Fruit fly (Drosophila melanogaster) whole organism, embryonic: ENCODE results near the gene CG43249.

Source experiments
- CG14014 ChIP-seq: fragments of 200-800 bp; sonication (Bioruptor generic); IDR thresholded peaks from 2 replicates; pipeline ENCODE4 v1.3.6; 2022; ENCODE audit warnings: missing biosample characterization, missing genetic modification characterization
- CG16779 ChIP-seq: fragments of 200-800 bp; sonication (Bioruptor generic); IDR thresholded peaks from 2 replicates; pipeline ENCODE4 v1.3.6; 2022; ENCODE audit warnings: missing biosample characterization, missing genetic modification characterization
- CG3407 ChIP-seq: fragments of 200-800 bp; sonication (Bioruptor generic); optimal IDR thresholded peaks from 2 replicates; lab custom pipeline; 2018; ENCODE audit warnings: missing biosample characterization, mild to moderate bottlenecking, missing genetic modification characterization
- dati ChIP-seq: fragments of 200-800 bp; sonication (Bioruptor generic); IDR thresholded peaks from 2 replicates; pipeline ENCODE4 v1.3.6; 2022; ENCODE audit warnings: missing biosample characterization, missing genetic modification characterization
- zen2 ChIP-seq: fragments of 200-800 bp; sonication (Bioruptor generic); IDR thresholded peaks from 3 replicates; pipeline ENCODE4 v1.3.6; 2022; ENCODE audit warnings: missing biosample characterization, missing genetic modification characterization; ENCODE audit not compliant: partially characterized antibody

DNA sequence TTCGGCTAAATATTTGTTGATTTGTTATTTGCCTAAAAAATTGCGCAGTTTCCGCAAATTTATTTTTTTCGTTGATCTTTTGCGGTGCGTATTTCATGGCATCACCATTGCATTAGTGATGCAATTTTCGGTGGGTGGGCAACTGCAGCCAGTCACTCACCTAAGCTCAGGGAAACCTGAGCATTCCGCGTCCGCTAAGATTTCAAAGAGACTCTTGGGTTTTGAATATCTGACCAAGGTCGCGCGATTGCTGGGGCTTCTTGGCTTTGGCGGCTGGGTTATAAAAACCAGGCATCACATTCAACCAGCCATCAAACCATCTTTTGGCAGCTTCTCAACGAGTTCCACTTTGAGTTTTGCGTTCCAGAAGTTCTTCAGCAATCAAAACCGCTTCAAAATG lies 41.6 kb upstream of the CG43249 start, which contains the start of gene CG13071:
- TF ChIP-seq dati (GFP tag; lab: Robert Waterston, UW) (no peak), CG16779 (GFP tag; lab: Robert Waterston, UW) (no peak), zen2 (no peak), CG14014 (GFP tag; lab: Robert Waterston, UW) (no peak), CG3407 (GFP tag; lab: Kevin White, UChicago) (no peak)
